Fruit fly (Drosophila melanogaster): Measurements from ENCODE around the gene kar.

DNA sequence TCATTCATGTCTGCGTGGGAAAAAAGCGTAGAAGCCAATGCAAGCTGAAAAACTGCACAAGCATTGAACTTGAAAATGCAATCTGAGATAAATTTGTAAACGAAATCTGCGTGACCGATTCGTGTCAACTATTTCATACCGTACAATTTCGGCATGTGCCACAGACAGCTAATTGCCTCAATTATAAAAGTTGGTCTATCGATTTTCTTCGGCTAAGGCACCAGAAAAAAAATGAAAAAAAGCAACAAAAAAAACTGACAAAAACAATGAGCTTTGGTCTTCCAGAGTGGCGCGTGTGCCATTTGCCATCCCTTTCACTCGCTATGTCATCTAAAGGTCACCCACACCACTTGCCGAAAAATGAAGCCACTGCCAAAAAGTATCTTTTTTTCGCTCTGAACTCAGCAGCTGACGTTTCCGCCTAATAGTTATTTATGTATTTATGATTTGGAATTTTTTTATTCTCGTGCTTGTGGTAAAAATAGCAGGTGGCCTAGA lies 29.4 kb upstream of the kar start:
- TF ChIP-seq cyc (GFP tag; optimal IDR thresholded peaks at IDR 0.05) (no peak), CG7368 (GFP tag; optimal IDR thresholded peaks at IDR 0.05) (no peak), vri (GFP tag; optimal IDR thresholded peaks at IDR 0.05) (no peak), Sox102F (GFP tag; optimal IDR thresholded peaks at IDR 0.05) (no peak), spab (GFP tag; optimal IDR thresholded peaks at IDR 0.05) (no peak), CG15336 (GFP tag; IDR thresholded peaks at IDR 0.05) (0 out of 2 replicates have a peak, but pooled peaks have one; percentile 1), CG10669 (GFP tag; optimal IDR thresholded peaks at IDR 0.05) (no peak), CG4318 (GFP tag; optimal IDR thresholded peaks at IDR 0.05) (no peak), Eip75B (GFP tag; optimal IDR thresholded peaks at IDR 0.05) (no peak), CG8319 (GFP tag; optimal IDR thresholded peaks at IDR 0.05) (no peak), Eip93F (GFP tag; optimal IDR thresholded peaks at IDR 0.05) (no peak), CG6163 (GFP tag; IDR thresholded peaks at IDR 0.05) (no peak), CG16779 (tag; optimal IDR thresholded peaks at IDR 0.05) (no peak), OdsH (GFP tag; optimal IDR thresholded peaks at IDR 0.05) (no peak)
